Worm (Caenorhabditis elegans) whole organism, mixed stage, embryonic: Measurements from ENCODE around the gene Y46H3D.8.

ENCODE experiments used
- M03D4.4 ChIP-seq: sonication (generic microtip); optimal IDR thresholded peaks from 2 replicates; lab custom pipeline; 2017; ENCODE audit warnings: mild to moderate bottlenecking, missing genetic modification characterization, missing compliant biosample characterization
- bed-3 ChIP-seq: fragments of 200-800 bp; sonication (Bioruptor generic); optimal IDR thresholded peaks from 3 replicates; lab custom pipeline; 2018; ENCODE audit warnings: mild to moderate bottlenecking, missing genetic modification characterization, moderate library complexity, missing compliant biosample characterization
- blmp-1 ChIP-seq: fragments of 150-350 bp; optimal IDR thresholded peaks from 2 replicates; lab custom pipeline; 2014; ENCODE audit warnings: missing biosample characterization, missing genetic modification characterization
- ceh-39 ChIP-seq: fragments of 150-350 bp; optimal IDR thresholded peaks from 2 replicates; lab custom pipeline; 2014; ENCODE audit warnings: missing biosample characterization, missing genetic modification characterization
- ceh-43 ChIP-seq: fragments of 200-800 bp; sonication (Bioruptor generic); optimal IDR thresholded peaks from 2 replicates; lab custom pipeline; 2018; ENCODE audit warnings: mild to moderate bottlenecking, missing genetic modification characterization, moderate library complexity, missing compliant biosample characterization
- ceh-83 ChIP-seq: fragments of 200-800 bp; sonication (Bioruptor generic); optimal IDR thresholded peaks from 2 replicates; lab custom pipeline; 2018; ENCODE audit warnings: mild to moderate bottlenecking, missing genetic modification characterization, missing compliant biosample characterization
- ces-1 ChIP-seq: fragments of 150-350 bp; optimal IDR thresholded peaks from 2 replicates; lab custom pipeline; 2014; ENCODE audit warnings: missing biosample characterization, missing genetic modification reagents, missing genetic modification characterization
- cnd-1 ChIP-seq: fragments of 200-800 bp; sonication (Bioruptor generic); optimal IDR thresholded peaks from 2 replicates; lab custom pipeline; 2018; ENCODE audit warnings: mild to moderate bottlenecking, missing genetic modification characterization, missing compliant biosample characterization
- elt-1 ChIP-seq: sonication (generic microtip); optimal IDR thresholded peaks from 2 replicates; lab custom pipeline; 2017; ENCODE audit warnings: missing genetic modification characterization, mild to moderate bottlenecking, missing compliant biosample characterization, antibody characterized with exemption, moderate library complexity, borderline replicate concordance; ENCODE audit not compliant: insufficient read depth
- elt-3 ChIP-seq: fragments of 150-350 bp; optimal IDR thresholded peaks from 2 replicates; lab custom pipeline; 2014; ENCODE audit warnings: missing biosample characterization, missing genetic modification characterization
- flh-1 ChIP-seq: fragments of 200-800 bp; sonication (Bioruptor generic); optimal IDR thresholded peaks from 2 replicates; lab custom pipeline; 2018; ENCODE audit warnings: mild to moderate bottlenecking, missing genetic modification characterization, moderate library complexity, missing compliant biosample characterization
- ham-2 ChIP-seq: fragments of 200-800 bp; sonication (Bioruptor generic); optimal IDR thresholded peaks from 2 replicates; lab custom pipeline; 2018; ENCODE audit warnings: mild to moderate bottlenecking, missing genetic modification characterization, missing compliant biosample characterization
- hlh-1 ChIP-seq: fragments of 150-350 bp; optimal IDR thresholded peaks from 2 replicates; lab custom pipeline; 2014; ENCODE audit warnings: missing biosample characterization, missing genetic modification reagents, missing genetic modification characterization
- lin-13 ChIP-seq: fragments of 150-350 bp; optimal IDR thresholded peaks from 2 replicates; lab custom pipeline; 2014; ENCODE audit warnings: missing biosample characterization, missing genetic modification characterization
- lsy-2 ChIP-seq: fragments of 150-350 bp; optimal IDR thresholded peaks from 2 replicates; lab custom pipeline; 2014; ENCODE audit warnings: missing biosample characterization, missing genetic modification characterization
- mab-5 ChIP-seq: fragments of 150-350 bp; optimal IDR thresholded peaks from 2 replicates; lab custom pipeline; 2014; ENCODE audit warnings: missing biosample characterization, missing genetic modification characterization
- nhr-12 ChIP-seq: fragments of 150-350 bp; optimal IDR thresholded peaks from 2 replicates; lab custom pipeline; 2014; ENCODE audit warnings: missing biosample characterization, missing genetic modification characterization
- nhr-2 ChIP-seq: fragments of 150-350 bp; optimal IDR thresholded peaks from 2 replicates; lab custom pipeline; 2014; ENCODE audit warnings: missing biosample characterization, missing genetic modification characterization
- nhr-237 ChIP-seq: fragments of 150-350 bp; optimal IDR thresholded peaks from 2 replicates; lab custom pipeline; 2014; ENCODE audit warnings: missing biosample characterization, missing genetic modification characterization
- nhr-28 ChIP-seq: fragments of 150-350 bp; optimal IDR thresholded peaks from 2 replicates; lab custom pipeline; 2014; ENCODE audit warnings: missing biosample characterization, missing genetic modification characterization
- nhr-76 ChIP-seq: sonication (generic microtip); optimal IDR thresholded peaks from 2 replicates; lab custom pipeline; 2017; ENCODE audit warnings: missing biosample characterization, missing genetic modification characterization
- pha-4 ChIP-seq: fragments of 150-350 bp; optimal IDR thresholded peaks from 2 replicates; lab custom pipeline; 2018; ENCODE audit warnings: missing biosample characterization, missing genetic modification reagents, missing genetic modification characterization
- sem-2 ChIP-seq: fragments of 200-800 bp; sonication (Bioruptor generic); optimal IDR thresholded peaks from 2 replicates; lab custom pipeline; 2018; ENCODE audit warnings: mild to moderate bottlenecking, missing genetic modification characterization, missing compliant biosample characterization
- snpc-4 ChIP-seq: fragments of 150-350 bp; optimal IDR thresholded peaks from 2 replicates; lab custom pipeline; 2014; ENCODE audit warnings: missing biosample characterization, missing genetic modification characterization
- sptf-1 ChIP-seq: sonication (generic microtip); optimal IDR thresholded peaks from 2 replicates; lab custom pipeline; 2017; ENCODE audit warnings: mild to moderate bottlenecking, missing genetic modification characterization, moderate library complexity, missing compliant biosample characterization
- tbx-8 ChIP-seq: fragments of 200-800 bp; sonication (Bioruptor generic); optimal IDR thresholded peaks from 2 replicates; lab custom pipeline; 2018; ENCODE audit warnings: mild to moderate bottlenecking, missing genetic modification characterization, moderate library complexity, missing compliant biosample characterization
- unc-120 ChIP-seq: sonication (generic microtip); optimal IDR thresholded peaks from 2 replicates; lab custom pipeline; 2017; ENCODE audit warnings: missing genetic modification characterization, missing compliant biosample characterization; ENCODE audit not compliant: poor library complexity, severe bottlenecking
- unc-39 ChIP-seq: fragments of 150-350 bp; optimal IDR thresholded peaks from 2 replicates; lab custom pipeline; 2014; ENCODE audit warnings: missing biosample characterization, missing genetic modification characterization
- unc-62 ChIP-seq: fragments of 150-350 bp; optimal IDR thresholded peaks from 2 replicates; lab custom pipeline; 2014; ENCODE audit warnings: missing biosample characterization, missing genetic modification reagents, missing genetic modification characterization
- ztf-11 ChIP-seq: fragments of 150-350 bp; optimal IDR thresholded peaks from 2 replicates; lab custom pipeline; 2014; ENCODE audit warnings: missing biosample characterization, missing genetic modification characterization

Gene Y46H3D.8

ce11 chrV:1593799-1594420, 37.1 kb downstream of the Y46H3D.8 start, which contains the start of gene F16B4.4:
TSS of gene F16B4.4 (plus strand) at chrV:1594019.
- TF ChIP-seq lsy-2 (tag; lab: Kevin White, UChicago), result no peak
- TF ChIP-seq blmp-1 (tag; lab: Kevin White, UChicago), result no peak
- no peak for TF ChIP-seq ztf-11 (tag; lab: Kevin White, UChicago)
- no peak for TF ChIP-seq ces-1 (GFP tag; lab: Kevin White, UChicago)
- TF ChIP-seq ceh-43 (GFP tag; lab: Kevin White, UChicago), result no peak
- TF ChIP-seq unc-120 (tag; lab: Kevin White, UChicago), result no peak

DNA sequence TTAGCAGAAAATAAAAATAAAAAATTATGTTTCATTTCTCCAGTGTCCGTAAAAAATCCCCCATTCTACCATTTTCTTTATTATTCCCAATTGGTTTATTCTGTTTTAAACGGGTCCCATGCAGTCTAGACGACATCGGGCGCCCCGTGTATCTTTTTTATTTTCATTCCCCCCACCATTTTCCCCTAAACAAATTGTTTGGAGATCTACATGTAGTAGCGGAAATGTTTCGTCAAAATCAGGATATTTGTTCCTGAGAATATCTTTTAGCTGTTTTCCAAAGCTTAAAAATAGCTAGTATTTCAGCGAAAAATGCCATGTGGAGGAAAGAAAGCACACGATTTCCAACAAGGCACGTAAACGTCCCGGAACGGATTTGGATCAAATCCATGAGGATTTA, 42.9 kb downstream of the Y46H3D.8 start, which contains the start of gene F16B4.5:
Gene F16B4.5, plus strand, starts transcription at position 301 of the 400 bp plus-strand sequence.
- TF ChIP-seq sptf-1 (tag; lab: Kevin White, UChicago), result no peak

- TF ChIP-seq nhr-12 (no peak), ztf-11 (tag; lab: Kevin White, UChicago) (no peak), ham-2 (GFP tag; lab: Kevin White, UChicago) (no peak), unc-39 (no peak), M03D4.4 (tag; lab: Kevin White, UChicago) (no peak), nhr-76 (no peak), ceh-39 (tag; lab: Kevin White, UChicago) (no peak), elt-3 (tag; lab: Kevin White, UChicago) (no peak), unc-62 (GFP tag; lab: Kevin White, UChicago) (no peak), nhr-237 (no peak), unc-120 (tag; lab: Kevin White, UChicago) (no peak), sptf-1 (tag; lab: Kevin White, UChicago) (no peak), lin-13 (tag; lab: Kevin White, UChicago) (no peak), flh-1 (no peak), hlh-1 (tag; lab: Kevin White, UChicago) (no peak), elt-1 (tag; lab: Kevin White, UChicago) (no peak), ces-1 (GFP tag; lab: Kevin White, UChicago) (no peak), nhr-2 (tag; lab: Kevin White, UChicago) (no peak)
Measured at ce11 chrV:1586906-1587305, 44.1 kb downstream of the Y46H3D.8 start, which contains the start of gene F16B4.6. TSS of gene F16B4.6 (plus strand) at chrV:1587206.

DNA sequence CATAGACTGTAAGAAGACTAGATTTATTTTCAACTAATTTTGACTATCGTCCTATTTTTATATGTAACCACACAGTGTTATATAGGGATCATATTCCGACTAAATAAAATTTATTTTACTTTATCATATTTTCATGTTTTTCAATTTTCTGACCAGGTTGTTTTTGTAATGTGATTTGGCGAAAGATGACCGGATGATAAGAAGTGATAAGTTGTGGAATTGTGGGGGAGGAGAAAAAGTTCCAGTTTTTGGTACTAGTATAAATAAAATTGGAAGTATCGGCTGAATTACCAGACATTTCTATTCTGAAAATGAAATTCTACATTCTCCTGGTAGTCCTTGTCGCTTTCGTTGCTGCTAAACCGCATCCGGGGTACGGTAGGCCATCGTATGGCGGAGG, 45.6 kb downstream of the Y46H3D.8 start, which contains the start of gene F16B4.7:
Gene F16B4.7, plus strand, starts transcription at position 301 of the 400 bp plus-strand sequence.
- TF ChIP-seq ceh-43 (GFP tag; lab: Kevin White, UChicago) (no peak), nhr-76 (no peak), ceh-83 (GFP tag; lab: Kevin White, UChicago) (no peak), nhr-237 (no peak), snpc-4 (no peak), ces-1 (GFP tag; lab: Kevin White, UChicago) (no peak), nhr-28 (no peak), pha-4 (tag; lab: Kevin White, UChicago) (no peak), elt-3 (tag; lab: Kevin White, UChicago) (no peak), unc-62 (GFP tag; lab: Kevin White, UChicago) (no peak), tbx-8 (no peak), hlh-1 (tag; lab: Kevin White, UChicago) (no peak), lsy-2 (tag; lab: Kevin White, UChicago) (no peak), cnd-1 (tag; lab: Kevin White, UChicago) (no peak), mab-5 (no peak), nhr-2 (tag; lab: Kevin White, UChicago) (no peak), sem-2 (GFP tag; lab: Kevin White, UChicago) (no peak)
- TF ChIP-seq, all 35 proteins: peak for 0

DNA sequence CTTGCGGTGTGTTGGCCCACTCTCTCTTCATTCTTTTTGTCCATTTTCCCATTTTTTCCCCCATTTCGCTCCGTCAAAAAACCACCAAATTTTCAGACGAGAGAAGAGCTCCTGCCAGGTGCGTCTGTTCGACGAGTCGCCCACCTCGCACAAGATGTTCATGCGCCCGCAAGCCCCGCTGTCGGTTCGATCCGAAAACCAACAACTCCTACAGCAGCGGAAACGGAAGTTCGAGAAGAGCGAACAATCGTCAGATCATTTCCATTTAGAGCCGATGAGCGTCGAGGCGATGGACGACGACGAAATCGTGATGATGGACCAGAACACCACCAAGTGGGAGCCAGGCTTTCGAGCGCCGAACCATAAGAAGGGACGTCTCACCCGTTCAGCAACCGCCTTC, 47.8 kb downstream of the Y46H3D.8 start:
- no peak for TF ChIP-seq bed-3 (GFP tag; lab: Kevin White, UChicago)
- TF ChIP-seq cnd-1 (tag; lab: Kevin White, UChicago), result peak; percentile 18
- TF ChIP-seq pha-4 (tag; lab: Kevin White, UChicago), result no peak
- TF ChIP-seq lin-13 (tag; lab: Kevin White, UChicago), result no peak
- no peak for TF ChIP-seq lsy-2 (tag; lab: Kevin White, UChicago)
- TF ChIP-seq elt-3 (tag; lab: Kevin White, UChicago), result no peak
